Worm (Caenorhabditis elegans) whole organism, young adult: ENCODE data around the gene tag-250.
A peak's percentile ranks its signal among the peaks of the same experiment; 100 is the strongest.

ENCODE experiments used
- C06A6.2 ChIP-seq: fragments of 200-800 bp; sonication (Bioruptor generic); conservative IDR thresholded peaks from 2 replicates; pipeline ENCODE4 v1.3.6; 2022; ENCODE audit warnings: missing genetic modification characterization, missing compliant biosample characterization
- C17E4.6 ChIP-seq: fragments of 200-800 bp; sonication (Bioruptor generic); IDR thresholded peaks from 2 replicates; pipeline ENCODE4 v1.3.6; 2022; ENCODE audit warnings: missing genetic modification reagents, missing genetic modification characterization, missing compliant biosample characterization
- F33H1.4 ChIP-seq: fragments of 200-800 bp; sonication (Bioruptor generic); IDR thresholded peaks from 2 replicates; pipeline ENCODE4 v1.3.6; 2022; ENCODE audit warnings: missing genetic modification reagents, missing genetic modification characterization, missing compliant biosample characterization
- F52B5.7 ChIP-seq: sonication (generic microtip); optimal IDR thresholded peaks from 2 replicates; lab custom pipeline; 2016; ENCODE audit warnings: mild to moderate bottlenecking, missing genetic modification characterization, missing compliant biosample characterization
- ama-1 ChIP-seq, 3 experiments: fragments of 150-350 bp in 1 of 3; sonication (generic microtip) in 2 of 3; optimal IDR thresholded peaks; 2 replicates each; lab custom pipeline; 2014 to 2018; ENCODE audit warnings: missing biosample characterization in 2 of 3, missing genetic modification characterization in 2 of 3, missing genetic modification reagents in 2 of 3
- attf-5 ChIP-seq: fragments of 200-800 bp; sonication (Bioruptor generic); optimal IDR thresholded peaks from 2 replicates; lab custom pipeline; 2018; ENCODE audit warnings: mild to moderate bottlenecking, missing genetic modification characterization, missing compliant biosample characterization
- ceh-40 ChIP-seq: fragments of 200-800 bp; sonication (Bioruptor generic); IDR thresholded peaks from 2 replicates; pipeline ENCODE4 v1.3.6; 2022; ENCODE audit warnings: missing genetic modification characterization, missing compliant biosample characterization
- ceh-79 ChIP-seq: sonication (generic microtip); optimal IDR thresholded peaks from 2 replicates; lab custom pipeline; 2017; ENCODE audit warnings: mild to moderate bottlenecking, missing genetic modification characterization, missing compliant biosample characterization
- egrh-3 ChIP-seq: fragments of 200-800 bp; sonication (Bioruptor generic); IDR thresholded peaks from 2 replicates; pipeline ENCODE4 v1.3.6; 2022; ENCODE audit warnings: missing genetic modification reagents, missing genetic modification characterization, missing compliant biosample characterization
- pha-4 ChIP-seq: fragments of 150-350 bp; sonication (generic microtip); optimal IDR thresholded peaks from 2 replicates; lab custom pipeline; 2014; ENCODE audit warnings: missing biosample characterization, missing genetic modification reagents, missing genetic modification characterization
- rpc-1 ChIP-seq, 2 experiments: fragments of 150-350 bp in 1 of 2; sonication (generic microtip) in 1 of 2; optimal IDR thresholded peaks; 2 replicates each; lab custom pipeline; 2014 to 2018; ENCODE audit warnings: missing biosample characterization in 1 of 2, missing genetic modification characterization in 1 of 2, missing genetic modification reagents in 1 of 2, missing genotype in 1 of 2
- snpc-4 ChIP-seq, 5 experiments: fragments of 150-350 bp in 1 of 5; sonication (generic microtip) in 4 of 5; optimal IDR thresholded peaks; 2 replicates each; lab custom pipeline; 2014 to 2018; ENCODE audit warnings: missing genetic modification characterization in 5 of 5, missing biosample characterization in 3 of 5, antibody characterized with exemption in 2 of 5, mild to moderate bottlenecking in 2 of 5, missing compliant biosample characterization in 2 of 5, missing genotype in 2 of 5, moderate library complexity in 2 of 5, missing genetic modification reagents in 1 of 5
- unc-62 ChIP-seq: fragments of 150-350 bp; optimal IDR thresholded peaks from 2 replicates; lab custom pipeline; 2014; ENCODE audit warnings: missing biosample characterization, missing genetic modification reagents, missing genetic modification characterization
- ztf-6 ChIP-seq: fragments of 200-800 bp; sonication (Bioruptor generic); IDR thresholded peaks from 2 replicates; pipeline ENCODE4 v1.3.6; 2022; ENCODE audit warnings: missing genetic modification reagents, missing genetic modification characterization, missing compliant biosample characterization

ce11 chrIII:7972687-7973086 is 48.0 kb upstream of the tag-250 start:
- no peak for TF ChIP-seq rpc-1 (optimal IDR thresholded peaks at IDR 0.05; lab: Kevin White, UChicago)
- TF ChIP-seq rpc-1 (tag; optimal IDR thresholded peaks at IDR 0.05; lab: Kevin White, UChicago), result no peak
- TF ChIP-seq pha-4, result no peak
- no peak for TF ChIP-seq ama-1 (optimal IDR thresholded peaks at IDR 0.05; lab: Kevin White, UChicago)
- no peak for TF ChIP-seq ama-1 (GFP tag; optimal IDR thresholded peaks at IDR 0.05; lab: Kevin White, UChicago)
- TF ChIP-seq attf-5 (GFP tag; lab: Kevin White, UChicago), result no peak
- no peak for TF ChIP-seq ceh-40 (GFP tag; lab: Robert Waterston, UW)
- no peak for TF ChIP-seq snpc-4 (GFP tag; optimal IDR thresholded peaks at IDR 0.05; lab: Kevin White, UChicago)
- TF ChIP-seq snpc-4 (tag; optimal IDR thresholded peaks at IDR 0.05; lab: Kevin White, UChicago), result no peak
- peak; percentile 22; the same call in 1 of the 2 replicates for TF ChIP-seq egrh-3 (GFP tag; lab: Robert Waterston, UW)
- TF ChIP-seq F33H1.4 (GFP tag; lab: Robert Waterston, UW), result no peak
- no peak for TF ChIP-seq F52B5.7 (tag; lab: Kevin White, UChicago)
- TF ChIP-seq C06A6.2 (GFP tag; lab: Robert Waterston, UW), result no peak
- no peak for TF ChIP-seq ceh-79 (tag; lab: Kevin White, UChicago)
- TF ChIP-seq unc-62 (GFP tag; lab: Kevin White, UChicago), result no peak
- no peak for TF ChIP-seq C17E4.6 (GFP tag; lab: Robert Waterston, UW)
- TF ChIP-seq ztf-6 (GFP tag; lab: Robert Waterston, UW), result no peak
